Fruit fly (Drosophila melanogaster) whole organism, embryonic: ENCODE data around the gene RpL24-like.

ENCODE experiments used
- Ada2b ChIP-seq: fragments of 200-800 bp; sonication (Bioruptor generic); IDR thresholded peaks from 2 replicates; pipeline ENCODE4 v1.3.6; 2022; ENCODE audit warnings: missing biosample characterization, missing genetic modification characterization
- Antp ChIP-seq: fragments of 200-800 bp; sonication (Bioruptor generic); optimal IDR thresholded peaks from 3 replicates; lab custom pipeline; 2016; ENCODE audit warnings: missing biosample characterization, missing genetic modification characterization
- Bgb ChIP-seq: fragments of 200-800 bp; sonication (Bioruptor generic); IDR thresholded peaks from 2 replicates; pipeline ENCODE4 v1.3.6; 2022; ENCODE audit warnings: missing biosample characterization, missing genetic modification characterization; ENCODE audit not compliant: partially characterized antibody
- Blimp-1 ChIP-seq: fragments of 200-800 bp; sonication (Bioruptor generic); optimal IDR thresholded peaks from 3 replicates; lab custom pipeline; 2018; ENCODE audit warnings: missing biosample characterization, missing genetic modification characterization, mild to moderate bottlenecking, moderate library complexity, missing genetic modification reagents
- CG11093 ChIP-seq: fragments of 200-800 bp; sonication (Bioruptor generic); IDR thresholded peaks from 3 replicates; pipeline ENCODE4 v1.3.6; 2022; ENCODE audit warnings: missing biosample characterization, missing genetic modification characterization
- CG12104 ChIP-seq: fragments of 200-800 bp; sonication (Bioruptor generic); optimal IDR thresholded peaks from 3 replicates; lab custom pipeline; 2016; ENCODE audit warnings: missing biosample characterization, missing genetic modification characterization
- CG12659 ChIP-seq: fragments of 200-800 bp; sonication (Bioruptor generic); optimal IDR thresholded peaks from 3 replicates; lab custom pipeline; 2017; ENCODE audit warnings: mild to moderate bottlenecking, missing biosample characterization, missing genetic modification reagents, missing genetic modification characterization
- CG12769 ChIP-seq: fragments of 200-800 bp; sonication (Bioruptor generic); optimal IDR thresholded peaks from 2 replicates; lab custom pipeline; 2019; ENCODE audit warnings: missing biosample characterization, mild to moderate bottlenecking, missing genetic modification characterization, moderate library complexity
- CG13424 ChIP-seq: fragments of 200-800 bp; sonication (Bioruptor generic); optimal IDR thresholded peaks from 2 replicates; lab custom pipeline; 2019; ENCODE audit warnings: missing biosample characterization, mild to moderate bottlenecking, missing genetic modification characterization, moderate library complexity
- CG16863 ChIP-seq: fragments of 200-800 bp; sonication (Bioruptor generic); optimal IDR thresholded peaks from 3 replicates; lab custom pipeline; 2016; ENCODE audit warnings: missing biosample characterization, missing genetic modification characterization
- CG1792 ChIP-seq: fragments of 200-800 bp; sonication (Bioruptor generic); optimal IDR thresholded peaks from 2 replicates; lab custom pipeline; 2016; ENCODE audit warnings: missing biosample characterization, missing genetic modification characterization
- CG30403 ChIP-seq: fragments of 200-800 bp; sonication (Bioruptor generic); optimal IDR thresholded peaks from 3 replicates; lab custom pipeline; 2016; ENCODE audit warnings: missing biosample characterization, missing genetic modification characterization
- CG33213 ChIP-seq: fragments of 200-800 bp; sonication (Bioruptor generic); optimal IDR thresholded peaks from 3 replicates; lab custom pipeline; 2016; ENCODE audit warnings: missing biosample characterization, missing genetic modification characterization
- CG34422 ChIP-seq: fragments of 200-800 bp; sonication (Bioruptor generic); IDR thresholded peaks from 3 replicates; pipeline ENCODE4 v1.3.6; 2022; ENCODE audit warnings: missing biosample characterization, missing genetic modification characterization
- CG4282 ChIP-seq: fragments of 200-800 bp; sonication (Bioruptor generic); optimal IDR thresholded peaks from 2 replicates; lab custom pipeline; 2016; ENCODE audit warnings: missing biosample characterization, missing genetic modification characterization
- CG4707 ChIP-seq: fragments of 200-800 bp; sonication (Bioruptor generic); optimal IDR thresholded peaks from 2 replicates; lab custom pipeline; 2018; ENCODE audit warnings: missing biosample characterization, mild to moderate bottlenecking, missing genetic modification characterization, moderate library complexity
- CG6854 ChIP-seq: fragments of 200-800 bp; sonication (Bioruptor generic); optimal IDR thresholded peaks from 3 replicates; lab custom pipeline; 2017; ENCODE audit warnings: missing biosample characterization, mild to moderate bottlenecking, missing genetic modification characterization
- CG7357 ChIP-seq: fragments of 200-800 bp; sonication (Bioruptor generic); IDR thresholded peaks from 3 replicates; pipeline ENCODE4 v1.3.6; 2022; ENCODE audit warnings: missing biosample characterization, missing genetic modification characterization
- CG8388 ChIP-seq: fragments of 200-800 bp; sonication (Bioruptor generic); optimal IDR thresholded peaks from 2 replicates; lab custom pipeline; 2019; ENCODE audit warnings: missing biosample characterization, mild to moderate bottlenecking, missing genetic modification characterization, moderate library complexity
- CG9727 ChIP-seq: fragments of 200-800 bp; sonication (Bioruptor generic); optimal IDR thresholded peaks from 3 replicates; lab custom pipeline; 2017; ENCODE audit warnings: missing biosample characterization, mild to moderate bottlenecking, missing genetic modification characterization
- Dip2 ChIP-seq: fragments of 200-800 bp; sonication (Bioruptor generic); IDR thresholded peaks from 2 replicates; pipeline ENCODE4 v1.3.6; 2022; ENCODE audit warnings: missing biosample characterization, missing genetic modification characterization
- Doc2 ChIP-seq: fragments of 200-800 bp; sonication (Bioruptor generic); IDR thresholded peaks from 2 replicates; pipeline ENCODE4 v1.3.6; 2022; ENCODE audit warnings: missing biosample characterization, missing genetic modification characterization
- E2f2 ChIP-seq: fragments of 200-800 bp; sonication (Bioruptor generic); IDR thresholded peaks from 2 replicates; pipeline ENCODE4 v1.3.6; 2022; ENCODE audit warnings: missing biosample characterization, missing genetic modification characterization
- Eip74EF ChIP-seq, 2 experiments: fragments of 200-800 bp in 1 of 2; fragments of >200 bp in 1 of 2; sonication (Bioruptor generic) in 1 of 2; optimal IDR thresholded peaks; 2 replicates each; lab custom pipeline; 2017 to 2019; ENCODE audit warnings: missing biosample characterization in 2 of 2, missing genetic modification characterization in 2 of 2, mild to moderate bottlenecking in 1 of 2, moderate library complexity in 1 of 2
- Elba2 ChIP-seq: fragments of 200-800 bp; sonication (Bioruptor generic); optimal IDR thresholded peaks from 3 replicates; lab custom pipeline; 2016; ENCODE audit warnings: missing biosample characterization, missing genetic modification characterization
- Fer1 ChIP-seq: fragments of 200-800 bp; sonication (Bioruptor generic); optimal IDR thresholded peaks from 2 replicates; lab custom pipeline; 2017; ENCODE audit warnings: missing biosample characterization, mild to moderate bottlenecking, missing genetic modification characterization
- Gsc ChIP-seq: fragments of 200-800 bp; sonication (Bioruptor generic); IDR thresholded peaks from 2 replicates; pipeline ENCODE4 v1.3.6; 2022; ENCODE audit warnings: missing biosample characterization, missing genetic modification characterization
- Hr3 ChIP-seq: fragments of 200-800 bp; sonication (Bioruptor generic); optimal IDR thresholded peaks from 3 replicates; lab custom pipeline; 2016; ENCODE audit warnings: missing biosample characterization, missing genetic modification characterization
- Med ChIP-seq: fragments of 200-800 bp; sonication (Bioruptor generic); peaks from one replicate; lab custom pipeline; 2016; ENCODE audit warnings: missing biosample characterization, missing genetic modification characterization, mild to moderate bottlenecking, inconsistent platforms, moderate library complexity
- Nf-YC ChIP-seq: fragments of 200-800 bp; optimal IDR thresholded peaks from 3 replicates; lab custom pipeline; 2019; ENCODE audit warnings: missing biosample characterization, mild to moderate bottlenecking, missing genetic modification characterization, moderate library complexity
- PHDP ChIP-seq: fragments of 200-800 bp; sonication (Bioruptor generic); optimal IDR thresholded peaks from 3 replicates; lab custom pipeline; 2018; ENCODE audit warnings: missing biosample characterization, mild to moderate bottlenecking, missing genetic modification characterization, moderate library complexity
- Pdp1 ChIP-seq, 2 experiments: fragments of 200-800 bp; sonication (Bioruptor generic); optimal IDR thresholded peaks; 3 replicates each; lab custom pipeline; 2016; ENCODE audit warnings: missing biosample characterization in 2 of 2, missing genetic modification characterization in 2 of 2, mild to moderate bottlenecking in 1 of 2, moderate library complexity in 1 of 2
- Sry-β ChIP-seq: fragments of 200-800 bp; sonication (Bioruptor generic); optimal IDR thresholded peaks from 2 replicates; lab custom pipeline; 2018; ENCODE audit warnings: missing biosample characterization, mild to moderate bottlenecking, missing genetic modification characterization, moderate library complexity
- aop ChIP-seq: fragments of 200-800 bp; sonication (Bioruptor generic); IDR thresholded peaks from 2 replicates; pipeline ENCODE4 v1.3.6; 2022; ENCODE audit warnings: missing biosample characterization, missing genetic modification characterization
- az2 ChIP-seq: fragments of 200-800 bp; sonication (Bioruptor generic); optimal IDR thresholded peaks from 3 replicates; lab custom pipeline; 2016; ENCODE audit warnings: missing biosample characterization, missing genetic modification characterization
- bcd ChIP-seq: fragments of 200-800 bp; sonication (Bioruptor generic); optimal IDR thresholded peaks from 2 replicates; lab custom pipeline; 2017; ENCODE audit warnings: missing biosample characterization, mild to moderate bottlenecking, missing genetic modification characterization
- cwo ChIP-seq: fragments of 200-800 bp; sonication (Bioruptor generic); optimal IDR thresholded peaks from 3 replicates; lab custom pipeline; 2017; ENCODE audit warnings: missing biosample characterization, missing genetic modification characterization, mild to moderate bottlenecking, moderate library complexity, missing genetic modification reagents
- dimm ChIP-seq: fragments of 200-800 bp; sonication (Bioruptor generic); IDR thresholded peaks from 2 replicates; pipeline ENCODE4 v1.3.6; 2022; ENCODE audit warnings: missing biosample characterization, missing genetic modification characterization
- dpn ChIP-seq, 2 experiments: fragments of 200-800 bp; sonication (Bioruptor generic); optimal IDR thresholded peaks; 3 replicates each; lab custom pipeline; 2016; ENCODE audit warnings: missing biosample characterization in 2 of 2, missing genetic modification characterization in 2 of 2
- ewg ChIP-seq: fragments of 200-800 bp; sonication (Bioruptor generic); optimal IDR thresholded peaks from 3 replicates; lab custom pipeline; 2017; ENCODE audit warnings: mild to moderate bottlenecking, missing biosample characterization, missing genetic modification reagents, missing genetic modification characterization
- ham ChIP-seq: fragments of 200-800 bp; sonication (Bioruptor generic); IDR thresholded peaks from 2 replicates; pipeline ENCODE4 v1.3.6; 2022; ENCODE audit warnings: missing biosample characterization, missing genetic modification characterization
- lbe ChIP-seq: fragments of 200-800 bp; sonication (Bioruptor generic); optimal IDR thresholded peaks from 2 replicates; lab custom pipeline; 2016; ENCODE audit warnings: missing biosample characterization, mild to moderate bottlenecking, missing genetic modification characterization
- lmd ChIP-seq: fragments of 200-800 bp; sonication (Bioruptor generic); IDR thresholded peaks from 2 replicates; pipeline ENCODE4 v1.3.6; 2022; ENCODE audit warnings: missing biosample characterization, missing genetic modification characterization
- lov ChIP-seq, 2 experiments: fragments of 200-800 bp in 1 of 2; fragments of >200 bp in 1 of 2; sonication (Bioruptor generic) in 1 of 2; IDR thresholded peaks in 1 of 2; optimal IDR thresholded peaks in 1 of 2; 2 replicates in 1 of 2; 3 replicates in 1 of 2; pipeline versions ENCODE4 v1.3.6 to Lab custom; 2017 to 2022; ENCODE audit warnings: missing biosample characterization in 1 of 2, missing genetic modification characterization in 1 of 2
- sug ChIP-seq: fragments of 200-800 bp; optimal IDR thresholded peaks from 2 replicates; lab custom pipeline; 2019; ENCODE audit warnings: missing biosample characterization, mild to moderate bottlenecking, missing genetic modification characterization, moderate library complexity
- tll ChIP-seq, 2 experiments: fragments of 200-800 bp in 1 of 2; fragments of >200 bp in 1 of 2; sonication (Bioruptor generic) in 1 of 2; optimal IDR thresholded peaks; 2 replicates each; lab custom pipeline; 2017 to 2019; ENCODE audit warnings: missing biosample characterization in 2 of 2, missing genetic modification characterization in 2 of 2, mild to moderate bottlenecking in 1 of 2, moderate library complexity in 1 of 2
- ttk ChIP-seq: fragments of 200-800 bp; sonication (Bioruptor generic); IDR thresholded peaks from 2 replicates; pipeline ENCODE4 v2.1.2; 2022; ENCODE audit warnings: missing biosample characterization, missing genetic modification characterization

The RpL24-like gene

DNA sequence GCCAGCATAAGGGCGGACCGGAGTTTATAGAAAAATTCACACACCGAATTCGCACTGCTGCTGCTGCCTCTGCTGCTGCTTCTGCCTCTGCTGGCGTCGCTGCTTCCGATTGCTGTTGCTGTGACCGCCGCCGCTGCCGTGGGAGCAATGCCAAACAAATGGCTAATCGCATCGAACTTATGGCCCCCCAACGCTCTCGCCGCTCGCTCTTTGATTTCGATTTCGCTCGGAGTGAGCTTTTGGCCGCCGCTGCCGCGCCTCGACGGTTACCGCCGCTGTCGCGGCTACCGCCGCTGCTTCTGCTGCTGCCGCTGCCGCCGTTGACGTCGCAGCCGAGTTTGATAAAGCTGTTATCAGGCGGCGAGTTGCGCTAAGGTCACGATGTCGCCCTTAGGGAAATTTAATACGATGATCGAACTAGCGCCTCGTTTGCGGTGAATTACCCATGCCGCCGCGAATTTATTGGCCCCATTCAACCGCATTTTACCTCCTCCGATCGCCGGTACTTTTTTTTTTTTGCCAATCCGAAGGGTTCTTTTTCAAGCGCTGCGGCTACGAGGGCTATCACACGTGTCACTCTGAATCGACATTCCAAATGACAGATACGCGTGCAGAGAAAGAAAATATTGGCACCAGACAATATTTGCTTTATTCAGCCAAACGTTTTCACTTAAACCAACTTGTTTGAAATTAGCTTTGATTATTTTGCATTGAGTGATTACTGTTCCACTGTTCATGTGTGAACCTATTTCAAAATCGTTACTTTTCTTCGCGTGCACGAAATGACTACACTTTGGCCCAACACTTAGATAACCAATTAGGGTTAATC, 26.9 kb upstream of the RpL24-like start (continued):
- no peak for TF ChIP-seq CG12104 (GFP tag; lab: Kevin White, UChicago)
- peak; percentile 72 for TF ChIP-seq Antp (GFP tag; lab: Kevin White, UChicago)
- peak; percentile 59 to 66 for TF ChIP-seq Pdp1 (GFP tag; optimal IDR thresholded peaks at IDR 0.05; lab: Kevin White, UChicago)
- TF ChIP-seq Doc2 (GFP tag; lab: Robert Waterston, UW), result peak; percentile 64; the same call in 1 of the 2 replicates
- TF ChIP-seq CG12769 (tag; lab: Kevin White, UChicago), result peak; percentile 92
- TF ChIP-seq tll (GFP tag; optimal IDR thresholded peaks at IDR 0.05; lab: Kevin White, UChicago), result no peak
- TF ChIP-seq Elba2 (GFP tag; lab: Kevin White, UChicago), result no peak
- TF ChIP-seq CG16863 (GFP tag; lab: Kevin White, UChicago), result peak; percentile 61
- peak; percentile 53 for TF ChIP-seq Fer1 (GFP tag; lab: Kevin White, UChicago)
- TF ChIP-seq lmd (GFP tag; lab: Robert Waterston, UW), result peak; percentile 79
- TF ChIP-seq CG30403, result peak; percentile 64
- TF ChIP-seq bcd (GFP tag; lab: Kevin White, UChicago), result peak; percentile 64
- peak; percentile 50 for TF ChIP-seq sug (tag; lab: Kevin White, UChicago)
- no peak for TF ChIP-seq lov (optimal IDR thresholded peaks at IDR 0.05; lab: Kevin White, UChicago)
- no peak for TF ChIP-seq lov (GFP tag; IDR thresholded peaks at IDR 0.05; lab: Robert Waterston, UW)
- peak; percentile 49 for TF ChIP-seq CG13424
- peak; percentile 26 for TF ChIP-seq ewg (GFP tag; lab: Kevin White, UChicago)
- peak; percentile 87 for TF ChIP-seq Ada2b
- TF ChIP-seq Bgb, result no peak
- no peak for TF ChIP-seq Eip74EF (GFP tag; optimal IDR thresholded peaks at IDR 0.05; lab: Kevin White, UChicago)
- 0 out of 2 replicates have a peak, but pooled peaks have one; percentile 40 for TF ChIP-seq dimm (GFP tag; lab: Robert Waterston, UW)
- peak; percentile 64 for TF ChIP-seq Blimp-1 (GFP tag; lab: Kevin White, UChicago)
- TF ChIP-seq CG9727, result peak; percentile 60
- TF ChIP-seq CG12659, result peak; percentile 54
- TF ChIP-seq CG7357, result peak; percentile 63
- TF ChIP-seq cwo (GFP tag; lab: Kevin White, UChicago), result peak; percentile 85
- no peak for TF ChIP-seq Sry-β (GFP tag; lab: Kevin White, UChicago)
- TF ChIP-seq CG4282 (GFP tag; lab: Kevin White, UChicago), result no peak
- peak; percentile 93 for TF ChIP-seq Med
- TF ChIP-seq aop (GFP tag; lab: Robert Waterston, UW), result no peak
- no peak for TF ChIP-seq CG4707 (GFP tag; lab: Kevin White, UChicago)
- peak; percentile 46 for TF ChIP-seq Hr3 (GFP tag; lab: Kevin White, UChicago)
- TF ChIP-seq ham (GFP tag; lab: Robert Waterston, UW), result peak; percentile 69; the same call in 1 of the 2 replicates
- TF ChIP-seq E2f2, result peak; percentile 48; the same call in 1 of the 2 replicates
- no peak for TF ChIP-seq Nf-YC (tag; lab: Kevin White, UChicago)
- peak; percentile 17 for TF ChIP-seq CG8388 (GFP tag; lab: Kevin White, UChicago)
- peak; percentile 38 for TF ChIP-seq CG6854 (GFP tag; lab: Kevin White, UChicago)
- TF ChIP-seq CG11093, result peak; percentile 59; the same call in 2 of the 3 replicates
- TF ChIP-seq PHDP (tag; lab: Kevin White, UChicago), result peak; percentile 67
- TF ChIP-seq CG34422 (GFP tag; lab: Robert Waterston, UW), result peak; percentile 76
- peak; percentile 64; the same call in 1 of the 2 replicates for TF ChIP-seq ttk
- no peak for TF ChIP-seq lbe (GFP tag; lab: Kevin White, UChicago)
- peak; percentile 33 for TF ChIP-seq CG1792 (GFP tag; lab: Kevin White, UChicago)
- no peak for TF ChIP-seq CG33213 (GFP tag; lab: Kevin White, UChicago)
- TF ChIP-seq az2 (GFP tag; lab: Kevin White, UChicago), result peak; percentile 38
- TF ChIP-seq dpn (GFP tag; optimal IDR thresholded peaks at IDR 0.05; lab: Kevin White, UChicago), result peak; percentile 55 to 63
- 0 out of 2 replicates have a peak, but pooled peaks have one; percentile 43 for TF ChIP-seq Gsc
- TF ChIP-seq Dip2 (GFP tag; lab: Robert Waterston, UW), result peak; percentile 33; the same call in 1 of the 2 replicates
